Fruit fly (Drosophila melanogaster) Kc167 (cell line): ENCODE data around the gene RhoGAP16F.

ENCODE experiments used
- h ChIP-seq: fragments of >200 bp; optimal IDR thresholded peaks from 3 replicates; lab custom pipeline; 2018; ENCODE audit warnings: missing external identifiers
- psq ChIP-seq: fragments of >200 bp; optimal IDR thresholded peaks from 2 replicates; lab custom pipeline; 2017; ENCODE audit warnings: missing external identifiers

dm6 chrX:18084614-18085469 lies 8.1 kb upstream of the RhoGAP16F start:
- TF ChIP-seq psq (lab: Kevin White, UChicago) = no peak
- no peak for TF ChIP-seq h (lab: Kevin White, UChicago)
